Fruit fly (Drosophila melanogaster) whole organism, prepupa: ENCODE data around the gene scu.

Source experiments
- CG10669 ChIP-seq: fragments of 200-800 bp; sonication (Bioruptor generic); optimal IDR thresholded peaks from 3 replicates; lab custom pipeline; 2018; ENCODE audit warnings: missing biosample characterization, mild to moderate bottlenecking, missing genetic modification characterization, moderate library complexity
- CG11762 ChIP-seq: fragments of 200-800 bp; sonication (Bioruptor generic); optimal IDR thresholded peaks from 3 replicates; lab custom pipeline; 2016; ENCODE audit warnings: missing biosample characterization, missing genetic modification characterization; ENCODE audit not compliant: insufficient read depth
- CG15336 ChIP-seq: fragments of 200-800 bp; sonication (Bioruptor generic); IDR thresholded peaks from 2 replicates; pipeline ENCODE4 v1.3.6; 2022; ENCODE audit warnings: missing biosample characterization, missing genetic modification characterization
- CG6792 ChIP-seq: fragments of 200-800 bp; sonication (Bioruptor generic); optimal IDR thresholded peaks from 3 replicates; lab custom pipeline; 2016; ENCODE audit warnings: missing biosample characterization, missing genetic modification characterization
- CG7368 ChIP-seq: fragments of 200-800 bp; sonication (Bioruptor generic); optimal IDR thresholded peaks from 3 replicates; lab custom pipeline; 2016; ENCODE audit warnings: missing biosample characterization, missing genetic modification characterization
- OdsH ChIP-seq: fragments of 200-800 bp; sonication (Bioruptor generic); optimal IDR thresholded peaks from 3 replicates; lab custom pipeline; 2016; ENCODE audit warnings: missing biosample characterization, missing genetic modification characterization
- topi ChIP-seq: fragments of 200-800 bp; sonication (Bioruptor generic); optimal IDR thresholded peaks from 3 replicates; lab custom pipeline; 2016; ENCODE audit warnings: missing biosample characterization, missing genetic modification characterization

DNA sequence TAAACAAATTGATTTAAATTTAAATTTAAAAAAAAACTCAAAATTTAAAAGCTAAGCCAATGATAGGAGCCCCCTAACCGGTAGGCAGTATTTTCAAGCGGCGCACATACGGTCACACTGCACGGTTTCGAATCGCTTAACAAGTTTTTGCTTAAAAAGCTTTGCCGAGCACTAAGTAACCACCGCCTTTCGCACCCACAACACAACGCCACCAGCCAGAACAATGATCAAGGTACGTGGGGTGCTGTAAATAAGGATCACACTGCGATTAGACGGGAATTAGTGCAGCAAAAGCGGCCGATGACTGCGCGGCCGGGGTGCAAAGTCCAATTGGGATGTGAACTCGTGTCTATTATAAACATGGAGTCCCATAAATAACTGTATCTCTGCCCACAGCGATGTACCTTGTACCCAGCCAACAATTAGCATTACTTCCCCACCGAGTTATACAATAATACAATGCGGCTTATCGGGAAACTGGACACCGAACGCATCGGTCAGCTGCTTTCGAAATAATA is at the start of gene scu:
- TF ChIP-seq CG10669: peak; percentile 71
- no peak for TF ChIP-seq OdsH (GFP tag; lab: Kevin White, UChicago)
- TF ChIP-seq topi (GFP tag; lab: Kevin White, UChicago): peak; percentile 9
- peak; percentile 36 for TF ChIP-seq CG7368 (GFP tag; lab: Kevin White, UChicago)
- TF ChIP-seq CG6792 (GFP tag; lab: Kevin White, UChicago): no peak
- peak; percentile 59 for TF ChIP-seq CG15336 (GFP tag; lab: Robert Waterston, UW)
- TF ChIP-seq CG11762 (GFP tag; lab: Kevin White, UChicago): peak; percentile 43
